Fruit fly (Drosophila melanogaster) whole organism, adult: ENCODE measurements around the gene CG33514.

ENCODE experiments used
- CG11617 ChIP-seq: fragments of 200-800 bp; sonication (Bioruptor generic); optimal IDR thresholded peaks from 2 replicates; lab custom pipeline; 2017; ENCODE audit warnings: mild to moderate bottlenecking, missing biosample characterization, missing genetic modification reagents, missing genetic modification characterization
- CG12768 ChIP-seq: fragments of 200-800 bp; sonication (Bioruptor generic); optimal IDR thresholded peaks from 2 replicates; lab custom pipeline; 2017; ENCODE audit warnings: missing biosample characterization, missing genetic modification characterization, mild to moderate bottlenecking, moderate library complexity, missing genetic modification reagents
- CG33017 ChIP-seq: fragments of 200-800 bp; sonication (Bioruptor generic); optimal IDR thresholded peaks from 2 replicates; lab custom pipeline; 2018; ENCODE audit warnings: missing biosample characterization, mild to moderate bottlenecking, missing genetic modification characterization, moderate library complexity
- Crg-1 ChIP-seq: fragments of 200-800 bp; sonication (Bioruptor generic); optimal IDR thresholded peaks from 2 replicates; lab custom pipeline; 2016; ENCODE audit warnings: missing biosample characterization, missing genetic modification characterization
- Mnt ChIP-seq: fragments of 200-800 bp; sonication (Bioruptor generic); optimal IDR thresholded peaks from 2 replicates; lab custom pipeline; 2016; ENCODE audit warnings: missing biosample characterization, mild to moderate bottlenecking, missing genetic modification characterization
- bab1 ChIP-seq: fragments of 200-800 bp; sonication (Bioruptor generic); optimal IDR thresholded peaks from 3 replicates; lab custom pipeline; 2019; ENCODE audit warnings: missing biosample characterization, mild to moderate bottlenecking, missing genetic modification characterization, moderate library complexity
- cic ChIP-seq: fragments of 200-800 bp; sonication (Bioruptor generic); optimal IDR thresholded peaks from 2 replicates; lab custom pipeline; 2017; ENCODE audit warnings: missing biosample characterization, mild to moderate bottlenecking, missing genetic modification characterization, moderate library complexity
- cnc ChIP-seq, 2 experiments: fragments of >200 bp; optimal IDR thresholded peaks; 2 replicates each; lab custom pipeline; 2017
- kay ChIP-seq: fragments of 200-800 bp; sonication (Bioruptor generic); peaks from one replicate; lab custom pipeline; 2016; ENCODE audit warnings: missing biosample characterization, missing genetic modification characterization, borderline replicate concordance
- pad ChIP-seq: fragments of 200-800 bp; sonication (Bioruptor generic); optimal IDR thresholded peaks from 3 replicates; lab custom pipeline; 2017; ENCODE audit warnings: missing biosample characterization, missing genetic modification characterization, mild to moderate bottlenecking, moderate library complexity, missing genetic modification reagents
- tj ChIP-seq: fragments of 200-800 bp; sonication (Bioruptor generic); optimal IDR thresholded peaks from 3 replicates; lab custom pipeline; 2017; ENCODE audit warnings: missing biosample characterization, mild to moderate bottlenecking, missing genetic modification characterization, moderate library complexity

- no peak for TF ChIP-seq Mnt
- no peak for TF ChIP-seq kay (GFP tag; lab: Kevin White, UChicago)
- TF ChIP-seq CG33017 = no peak
- no peak for TF ChIP-seq Crg-1
- no peak for TF ChIP-seq pad (GFP tag; lab: Kevin White, UChicago)
- TF ChIP-seq tj = no peak
- TF ChIP-seq cnc (optimal IDR thresholded peaks at IDR 0.05; lab: Kevin White, UChicago) = no peak
- TF ChIP-seq cic (GFP tag; lab: Kevin White, UChicago) = no peak
- TF ChIP-seq CG12768 (GFP tag; lab: Kevin White, UChicago) = no peak
- TF ChIP-seq CG11617 (GFP tag; lab: Kevin White, UChicago) = no peak
- no peak for TF ChIP-seq bab1 (GFP tag; lab: Kevin White, UChicago)
Measured at dm6 chr3L:4399905-4400304, 34.7 kb downstream of the CG33514 start.
